Fruit fly (Drosophila melanogaster) whole organism, embryonic: ENCODE data around the gene sgll.
A peak's percentile ranks its signal among the peaks of the same experiment; 100 is the strongest.

Source experiments
- Atf-2 ChIP-seq: fragments of 200-800 bp; sonication (Bioruptor generic); optimal IDR thresholded peaks from 2 replicates; lab custom pipeline; 2016; ENCODE audit warnings: missing biosample characterization, missing genetic modification characterization
- Atf3 ChIP-seq: fragments of 200-800 bp; sonication (Bioruptor generic); optimal IDR thresholded peaks from 3 replicates; lab custom pipeline; 2016; ENCODE audit warnings: missing biosample characterization, missing genetic modification characterization
- C15 ChIP-seq: fragments of 200-800 bp; sonication (Bioruptor generic); IDR thresholded peaks from 3 replicates; pipeline ENCODE4 v1.3.6; 2022; ENCODE audit warnings: missing biosample characterization, missing genetic modification characterization
- CG11560 ChIP-seq: fragments of 200-800 bp; sonication (Bioruptor generic); IDR thresholded peaks from 3 replicates; pipeline ENCODE4 v1.3.6; 2022; ENCODE audit warnings: missing biosample characterization, missing genetic modification characterization
- CG14710 ChIP-seq: fragments of 200-800 bp; sonication (Bioruptor generic); optimal IDR thresholded peaks from 3 replicates; lab custom pipeline; 2019; ENCODE audit warnings: missing biosample characterization, mild to moderate bottlenecking, missing genetic modification characterization, moderate library complexity
- CG15269 ChIP-seq: fragments of 200-800 bp; sonication (Bioruptor generic); optimal IDR thresholded peaks from 2 replicates; lab custom pipeline; 2018; ENCODE audit warnings: missing biosample characterization, mild to moderate bottlenecking, missing genetic modification characterization, moderate library complexity
- CG1602 ChIP-seq: fragments of 200-800 bp; sonication (Bioruptor generic); optimal IDR thresholded peaks from 3 replicates; lab custom pipeline; 2016; ENCODE audit warnings: missing biosample characterization, missing genetic modification characterization
- CG17385 ChIP-seq: fragments of 200-800 bp; sonication (Bioruptor generic); optimal IDR thresholded peaks from 3 replicates; lab custom pipeline; 2018; ENCODE audit warnings: missing biosample characterization, mild to moderate bottlenecking, missing genetic modification characterization
- CG2678 ChIP-seq: fragments of 200-800 bp; sonication (Bioruptor generic); optimal IDR thresholded peaks from 3 replicates; lab custom pipeline; 2019; ENCODE audit warnings: missing biosample characterization, mild to moderate bottlenecking, missing genetic modification characterization, moderate library complexity
- CG30020 ChIP-seq: fragments of 200-800 bp; optimal IDR thresholded peaks from 2 replicates; lab custom pipeline; 2019; ENCODE audit warnings: missing biosample characterization, mild to moderate bottlenecking, missing genetic modification characterization, moderate library complexity
- CG32532 ChIP-seq: fragments of 200-800 bp; sonication (Bioruptor generic); IDR thresholded peaks from 2 replicates; pipeline ENCODE4 v1.3.6; 2022; ENCODE audit warnings: missing biosample characterization, missing genetic modification characterization
- CG34422 ChIP-seq: fragments of 200-800 bp; sonication (Bioruptor generic); IDR thresholded peaks from 3 replicates; pipeline ENCODE4 v1.3.6; 2022; ENCODE audit warnings: missing biosample characterization, missing genetic modification characterization
- CG3847 ChIP-seq: fragments of 200-800 bp; sonication (Bioruptor generic); IDR thresholded peaks from 2 replicates; pipeline ENCODE4 v1.3.6; 2022; ENCODE audit warnings: missing biosample characterization, missing genetic modification characterization
- CG4854 ChIP-seq: fragments of 200-800 bp; sonication (Bioruptor generic); optimal IDR thresholded peaks from 2 replicates; lab custom pipeline; 2016; ENCODE audit warnings: missing biosample characterization, missing genetic modification characterization, inconsistent platforms
- CG7271 ChIP-seq: fragments of 200-800 bp; sonication (Bioruptor generic); optimal IDR thresholded peaks from 2 replicates; lab custom pipeline; 2018; ENCODE audit warnings: missing biosample characterization, mild to moderate bottlenecking, missing genetic modification characterization, moderate library complexity
- CG7745 ChIP-seq: fragments of 200-800 bp; sonication (Bioruptor generic); optimal IDR thresholded peaks from 2 replicates; lab custom pipeline; 2018; ENCODE audit warnings: missing biosample characterization, mild to moderate bottlenecking, missing genetic modification characterization, moderate library complexity
- CG8765 ChIP-seq: fragments of 200-800 bp; sonication (Bioruptor generic); IDR thresholded peaks from 2 replicates; pipeline ENCODE4 v1.3.6; 2022; ENCODE audit warnings: missing biosample characterization, missing genetic modification characterization
- CG9817 ChIP-seq: fragments of 200-800 bp; sonication (Bioruptor generic); optimal IDR thresholded peaks from 2 replicates; lab custom pipeline; 2018; ENCODE audit warnings: missing biosample characterization, mild to moderate bottlenecking, missing genetic modification characterization, moderate library complexity
- Camta ChIP-seq: fragments of 200-800 bp; sonication (Bioruptor generic); optimal IDR thresholded peaks from 2 replicates; lab custom pipeline; 2016; ENCODE audit warnings: missing biosample characterization, missing genetic modification characterization
- CoRest ChIP-seq: fragments of 200-800 bp; sonication (Bioruptor generic); optimal IDR thresholded peaks from 3 replicates; lab custom pipeline; 2018; ENCODE audit warnings: missing biosample characterization, mild to moderate bottlenecking, missing genetic modification characterization, moderate library complexity
- D ChIP-seq, 2 experiments: fragments of 200-800 bp in 1 of 2; fragments of >200 bp in 1 of 2; sonication (Bioruptor generic) in 1 of 2; optimal IDR thresholded peaks; 2 replicates in 1 of 2; 3 replicates in 1 of 2; lab custom pipeline; 2017; ENCODE audit warnings: mild to moderate bottlenecking in 1 of 2, missing biosample characterization in 1 of 2, missing genetic modification characterization in 1 of 2, missing genetic modification reagents in 1 of 2
- Dad ChIP-seq: fragments of 200-800 bp; sonication (Bioruptor generic); optimal IDR thresholded peaks from 3 replicates; lab custom pipeline; 2016; ENCODE audit warnings: missing biosample characterization, missing genetic modification characterization
- E2f2 ChIP-seq: fragments of 200-800 bp; sonication (Bioruptor generic); IDR thresholded peaks from 2 replicates; pipeline ENCODE4 v1.3.6; 2022; ENCODE audit warnings: missing biosample characterization, missing genetic modification characterization
- ERR ChIP-seq: fragments of 200-800 bp; sonication (Bioruptor generic); optimal IDR thresholded peaks from 2 replicates; lab custom pipeline; 2016; ENCODE audit warnings: missing biosample characterization, missing genetic modification characterization
- Eip74EF ChIP-seq, 2 experiments: fragments of 200-800 bp in 1 of 2; fragments of >200 bp in 1 of 2; sonication (Bioruptor generic) in 1 of 2; optimal IDR thresholded peaks; 2 replicates each; lab custom pipeline; 2017 to 2019; ENCODE audit warnings: missing biosample characterization in 2 of 2, missing genetic modification characterization in 2 of 2, mild to moderate bottlenecking in 1 of 2, moderate library complexity in 1 of 2
- GATAe ChIP-seq: fragments of 200-800 bp; sonication (Bioruptor generic); conservative IDR thresholded peaks from 2 replicates; pipeline ENCODE4 v1.3.6; 2022; ENCODE audit warnings: missing biosample characterization, missing genetic modification characterization
- Hmx ChIP-seq: fragments of 200-800 bp; sonication (Bioruptor generic); optimal IDR thresholded peaks from 2 replicates; lab custom pipeline; 2016; ENCODE audit warnings: missing biosample characterization, missing genetic modification characterization
- Hr3 ChIP-seq: fragments of 200-800 bp; sonication (Bioruptor generic); optimal IDR thresholded peaks from 3 replicates; lab custom pipeline; 2016; ENCODE audit warnings: missing biosample characterization, missing genetic modification characterization
- Lim3 ChIP-seq: fragments of 200-800 bp; sonication (Bioruptor generic); IDR thresholded peaks from 2 replicates; pipeline ENCODE4 v1.3.6; 2022; ENCODE audit warnings: missing biosample characterization, missing genetic modification characterization
- MESR4 ChIP-seq: fragments of 200-800 bp; sonication (Bioruptor generic); optimal IDR thresholded peaks from 2 replicates; lab custom pipeline; 2018; ENCODE audit warnings: missing biosample characterization, mild to moderate bottlenecking, missing genetic modification characterization, moderate library complexity
- Max ChIP-seq: fragments of 200-800 bp; sonication (Bioruptor generic); optimal IDR thresholded peaks from 2 replicates; lab custom pipeline; 2016; ENCODE audit warnings: missing biosample characterization, mild to moderate bottlenecking, missing genetic modification characterization
- Nf-YB ChIP-seq: fragments of 200-800 bp; sonication (Bioruptor generic); optimal IDR thresholded peaks from 3 replicates; lab custom pipeline; 2019; ENCODE audit warnings: missing biosample characterization, mild to moderate bottlenecking, missing genetic modification characterization, moderate library complexity
- Pdp1 ChIP-seq, 2 experiments: fragments of 200-800 bp; sonication (Bioruptor generic); optimal IDR thresholded peaks; 3 replicates each; lab custom pipeline; 2016; ENCODE audit warnings: missing biosample characterization in 2 of 2, missing genetic modification characterization in 2 of 2, mild to moderate bottlenecking in 1 of 2, moderate library complexity in 1 of 2
- Sry-δ ChIP-seq: fragments of 200-800 bp; sonication (Bioruptor generic); optimal IDR thresholded peaks from 2 replicates; lab custom pipeline; 2016; ENCODE audit warnings: missing biosample characterization, missing genetic modification characterization
- ap ChIP-seq: fragments of 200-800 bp; sonication (Bioruptor generic); IDR thresholded peaks from 2 replicates; pipeline ENCODE4 v1.3.6; 2022; ENCODE audit warnings: missing biosample characterization, missing genetic modification characterization
- caup ChIP-seq: fragments of 200-800 bp; sonication (Bioruptor generic); optimal IDR thresholded peaks from 3 replicates; lab custom pipeline; 2017; ENCODE audit warnings: missing biosample characterization, mild to moderate bottlenecking, missing genetic modification characterization, moderate library complexity; ENCODE audit not compliant: severe bottlenecking
- dpn ChIP-seq, 2 experiments: fragments of 200-800 bp; sonication (Bioruptor generic); optimal IDR thresholded peaks; 3 replicates each; lab custom pipeline; 2016; ENCODE audit warnings: missing biosample characterization in 2 of 2, missing genetic modification characterization in 2 of 2
- gce ChIP-seq: fragments of 200-800 bp; sonication (Bioruptor generic); IDR thresholded peaks from 3 replicates; pipeline ENCODE4 v1.3.6; 2022; ENCODE audit warnings: missing biosample characterization, missing genetic modification characterization
- her ChIP-seq: fragments of 200-800 bp; sonication (Bioruptor generic); optimal IDR thresholded peaks from 2 replicates; lab custom pipeline; 2016; ENCODE audit warnings: missing biosample characterization, missing genetic modification characterization
- lmd ChIP-seq: fragments of 200-800 bp; sonication (Bioruptor generic); IDR thresholded peaks from 2 replicates; pipeline ENCODE4 v1.3.6; 2022; ENCODE audit warnings: missing biosample characterization, missing genetic modification characterization
- nerfin-2 ChIP-seq: fragments of 200-800 bp; sonication (Bioruptor generic); IDR thresholded peaks from 2 replicates; pipeline ENCODE4 v1.3.6; 2022; ENCODE audit warnings: missing biosample characterization, missing genetic modification characterization; ENCODE audit not compliant: partially characterized antibody
- sc ChIP-seq, 3 experiments: fragments of >200 bp in 2 of 3; fragments of 200-800 bp in 1 of 3; sonication (Bioruptor generic) in 1 of 3; optimal IDR thresholded peaks; 2 replicates in 2 of 3; 3 replicates in 1 of 3; lab custom pipeline; 2017; ENCODE audit warnings: mild to moderate bottlenecking in 1 of 3, missing biosample characterization in 1 of 3, missing genetic modification characterization in 1 of 3, missing genetic modification reagents in 1 of 3
- sens-2 ChIP-seq: fragments of 200-800 bp; sonication (Bioruptor generic); IDR thresholded peaks from 2 replicates; pipeline ENCODE4 v1.3.6; 2022; ENCODE audit warnings: missing biosample characterization, missing genetic modification characterization
- sna ChIP-seq: fragments of 200-800 bp; sonication (Bioruptor generic); IDR thresholded peaks from 2 replicates; pipeline ENCODE4 v1.3.6; 2022; ENCODE audit warnings: missing biosample characterization, missing genetic modification characterization; ENCODE audit not compliant: partially characterized antibody
- unc-4 ChIP-seq: fragments of 200-800 bp; sonication (Bioruptor generic); IDR thresholded peaks from 2 replicates; pipeline ENCODE4 v1.3.6; 2022; ENCODE audit warnings: missing biosample characterization, missing genetic modification characterization; ENCODE audit not compliant: partially characterized antibody
- vvl ChIP-seq: fragments of 200-800 bp; sonication (Bioruptor generic); IDR thresholded peaks from 2 replicates; pipeline ENCODE4 v1.3.6; 2022; ENCODE audit warnings: missing biosample characterization, missing genetic modification characterization

Gene sgll

DNA sequence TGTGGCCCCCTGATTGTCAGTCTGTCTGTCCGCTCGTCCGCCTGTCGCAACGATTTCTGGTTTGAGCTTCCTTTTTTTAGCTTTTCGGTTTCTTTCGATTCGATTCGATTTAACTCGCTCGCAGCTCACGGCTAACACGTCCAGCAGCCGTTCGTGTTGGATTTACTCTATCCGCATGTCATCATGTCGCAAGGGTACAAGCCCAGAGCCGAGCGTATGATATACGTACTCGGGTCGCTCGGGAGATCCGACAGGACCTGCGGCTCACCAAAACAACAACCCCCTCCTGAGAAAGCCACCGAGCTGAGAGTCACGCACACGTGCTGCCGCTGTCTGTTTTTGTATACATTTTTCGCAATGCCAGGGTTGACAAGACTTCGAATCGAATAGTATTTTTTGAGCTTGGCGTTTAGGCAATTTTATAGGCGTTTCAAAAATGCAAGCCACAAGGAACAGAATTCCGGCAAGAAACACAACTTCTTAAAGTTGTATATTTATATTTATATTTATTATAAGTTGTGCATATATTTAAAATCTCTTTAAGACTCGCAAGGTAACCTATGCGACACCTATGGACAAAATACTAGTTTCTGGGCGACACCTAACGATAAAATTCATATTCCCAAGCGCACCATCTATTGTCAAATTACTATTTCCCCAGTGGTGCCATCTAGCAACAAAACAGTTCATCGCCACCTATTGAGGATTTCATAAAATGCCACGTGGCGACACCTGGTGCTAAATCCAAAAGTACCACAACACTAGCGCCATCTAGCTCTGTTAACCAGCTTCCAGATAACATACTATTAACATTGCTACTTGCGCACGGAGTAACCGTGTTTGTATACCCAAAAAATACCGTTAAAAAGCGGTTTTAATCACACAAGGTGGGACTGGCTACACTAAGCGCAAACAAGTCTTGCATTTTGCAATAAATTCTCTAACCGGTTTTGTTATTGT is at the start of gene sgll, which contains the start of gene CG2993 (continued):
- TF ChIP-seq D (optimal IDR thresholded peaks at IDR 0.05; lab: Kevin White, UChicago) = no peak
- peak; percentile 80 for TF ChIP-seq D (GFP tag; optimal IDR thresholded peaks at IDR 0.05; lab: Kevin White, UChicago)
- peak; percentile 70 for TF ChIP-seq CG17385 (GFP tag; lab: Kevin White, UChicago)
- peak; percentile 73 for TF ChIP-seq Max (GFP tag; lab: Kevin White, UChicago)
- peak; percentile 81 for TF ChIP-seq gce (GFP tag; lab: Robert Waterston, UW)
- peak; percentile 92 for TF ChIP-seq CG3847 (GFP tag; lab: Robert Waterston, UW)
- TF ChIP-seq ap = peak; percentile 71
- TF ChIP-seq CG11560 (tag; lab: Robert Waterston, UW) = peak; percentile 87
- no peak; the same call in 2 of the 3 replicates for TF ChIP-seq C15 (GFP tag; lab: Robert Waterston, UW)
- TF ChIP-seq CG9817 (tag; lab: Kevin White, UChicago) = peak; percentile 94
- peak; percentile 95 for TF ChIP-seq Atf-2 (GFP tag; lab: Kevin White, UChicago)
- 0 out of 2 replicates have a peak, but pooled peaks have one; percentile 15 for TF ChIP-seq unc-4
- TF ChIP-seq CG34422 (GFP tag; lab: Robert Waterston, UW) = peak; percentile 93
- TF ChIP-seq Eip74EF (GFP tag; optimal IDR thresholded peaks at IDR 0.05; lab: Kevin White, UChicago) = no peak
- TF ChIP-seq caup (GFP tag; lab: Kevin White, UChicago) = peak; percentile 88
- peak; percentile 95 for TF ChIP-seq vvl (GFP tag; lab: Robert Waterston, UW)
- peak; percentile 74 for TF ChIP-seq CG7271 (tag; lab: Kevin White, UChicago)
- TF ChIP-seq Hmx = peak; percentile 71
- peak; percentile 35 for TF ChIP-seq MESR4 (GFP tag; lab: Kevin White, UChicago)
- no peak for TF ChIP-seq sna (GFP tag; lab: Robert Waterston, UW)
- no peak for TF ChIP-seq Nf-YB (GFP tag; lab: Kevin White, UChicago)
- peak; percentile 85 for TF ChIP-seq sens-2
- peak; percentile 97 for TF ChIP-seq dpn (GFP tag; optimal IDR thresholded peaks at IDR 0.05; lab: Kevin White, UChicago)
- TF ChIP-seq GATAe (GFP tag; lab: Robert Waterston, UW) = peak; percentile 45; the same call in 1 of the 2 replicates
- TF ChIP-seq Atf3 = peak; percentile 91
- peak; percentile 95 for TF ChIP-seq Hr3 (GFP tag; lab: Kevin White, UChicago)
- TF ChIP-seq CG14710 = no peak
- TF ChIP-seq Dad (GFP tag; lab: Kevin White, UChicago) = peak; percentile 77
- TF ChIP-seq Pdp1 (GFP tag; optimal IDR thresholded peaks at IDR 0.05; lab: Kevin White, UChicago) = peak; percentile 92
- TF ChIP-seq Sry-δ (GFP tag; lab: Kevin White, UChicago) = peak; percentile 66
- no peak for TF ChIP-seq nerfin-2
- TF ChIP-seq CG4854 (GFP tag; lab: Kevin White, UChicago) = peak; percentile 85
- TF ChIP-seq her (GFP tag; lab: Kevin White, UChicago) = peak; percentile 91
- TF ChIP-seq Lim3 (GFP tag; lab: Robert Waterston, UW) = peak; percentile 69
- peak; percentile 96 for TF ChIP-seq lmd
- peak; percentile 24 for TF ChIP-seq CG30020 (tag; lab: Kevin White, UChicago)
- peak; percentile 79 for TF ChIP-seq CG8765
- no peak for TF ChIP-seq CG7745
- peak; percentile 80 for TF ChIP-seq ERR (GFP tag; lab: Kevin White, UChicago)
- TF ChIP-seq CG15269 (tag; lab: Kevin White, UChicago) = peak; percentile 85
- peak; percentile 60 for TF ChIP-seq E2f2 (GFP tag; lab: Robert Waterston, UW)
- TF ChIP-seq CG32532 (GFP tag; lab: Robert Waterston, UW) = peak; percentile 99
- peak; percentile 71 for TF ChIP-seq CG2678 (tag; lab: Kevin White, UChicago)
- TF ChIP-seq Camta (GFP tag; lab: Kevin White, UChicago) = peak; percentile 91
- TF ChIP-seq CG1602 (GFP tag; lab: Kevin White, UChicago) = peak; percentile 95
- TF ChIP-seq sc (optimal IDR thresholded peaks at IDR 0.05; lab: Kevin White, UChicago) = no peak
- TF ChIP-seq sc (GFP tag; optimal IDR thresholded peaks at IDR 0.05; lab: Kevin White, UChicago) = peak; percentile 85
- TF ChIP-seq CoRest = peak; percentile 88
